Fruit fly (Drosophila melanogaster) whole organism, pupa: ENCODE data around the gene CG15514.

Experiments used
- CG10348 ChIP-seq: fragments of 200-800 bp; sonication (Bioruptor generic); IDR thresholded peaks from 2 replicates; pipeline ENCODE4 v1.3.6; 2022; ENCODE audit warnings: missing biosample characterization, missing genetic modification characterization
- CG14655 ChIP-seq: fragments of 200-800 bp; sonication (Bioruptor generic); optimal IDR thresholded peaks from 3 replicates; lab custom pipeline; 2017; ENCODE audit warnings: mild to moderate bottlenecking, missing biosample characterization, missing genetic modification reagents, missing genetic modification characterization
- CG32121 ChIP-seq: fragments of 200-800 bp; sonication (Bioruptor generic); IDR thresholded peaks from 2 replicates; pipeline ENCODE4 v1.3.6; 2022; ENCODE audit warnings: missing biosample characterization, missing genetic modification characterization
- CG9948 ChIP-seq: fragments of 200-800 bp; sonication (Bioruptor generic); optimal IDR thresholded peaks from 2 replicates; lab custom pipeline; 2018; ENCODE audit warnings: missing biosample characterization, mild to moderate bottlenecking, missing genetic modification characterization, moderate library complexity
- EcR ChIP-seq: fragments of 200-800 bp; sonication (Bioruptor generic); optimal IDR thresholded peaks from 3 replicates; lab custom pipeline; 2019; ENCODE audit warnings: missing biosample characterization, missing genetic modification characterization, mild to moderate bottlenecking, moderate library complexity, missing genetic modification reagents
- Ets98B ChIP-seq: fragments of 200-800 bp; sonication (Bioruptor generic); IDR thresholded peaks from 2 replicates; pipeline ENCODE4 v1.3.6; 2022; ENCODE audit warnings: missing biosample characterization, missing genetic modification characterization
- rn ChIP-seq: fragments of 200-800 bp; sonication (Bioruptor generic); IDR thresholded peaks from 2 replicates; pipeline ENCODE4 v1.3.6; 2022; ENCODE audit warnings: missing biosample characterization, missing genetic modification characterization

dm6 chr3R:29858806-29859205 is 2.5 kb downstream of the CG15514 start, which contains the start of gene CG7824:
- TF ChIP-seq CG14655 (GFP tag; lab: Kevin White, UChicago) (no peak), EcR (GFP tag; lab: Kevin White, UChicago) (no peak), CG10348 (no peak), CG32121 (GFP tag; lab: Robert Waterston, UW) (no peak), rn (GFP tag; lab: Robert Waterston, UW) (no peak), CG9948 (tag; lab: Kevin White, UChicago) (no peak), Ets98B (no peak)
